Worm (Caenorhabditis elegans) whole organism, L3 larva: Measurements from ENCODE around the gene E04F6.9.

Source experiments
- R02D3.7 ChIP-seq: fragments of 150-350 bp; optimal IDR thresholded peaks from 2 replicates; lab custom pipeline; 2014; ENCODE audit warnings: missing biosample characterization, missing genetic modification characterization
- aly-2 ChIP-seq: fragments of 150-350 bp; optimal IDR thresholded peaks from 2 replicates; lab custom pipeline; 2014; ENCODE audit warnings: missing biosample characterization, missing genetic modification characterization
- ama-1 ChIP-seq: fragments of 150-350 bp; optimal IDR thresholded peaks from 2 replicates; lab custom pipeline; 2018
- ceh-16 ChIP-seq: sonication (generic microtip); optimal IDR thresholded peaks from 2 replicates; lab custom pipeline; 2017; ENCODE audit warnings: missing biosample characterization, missing genetic modification characterization
- ceh-9 ChIP-seq: sonication (generic microtip); optimal IDR thresholded peaks from 2 replicates; lab custom pipeline; 2018; ENCODE audit warnings: missing biosample characterization, missing genetic modification characterization
- daf-12 ChIP-seq: fragments of 150-350 bp; optimal IDR thresholded peaks from 2 replicates; lab custom pipeline; 2014; ENCODE audit warnings: missing biosample characterization, missing genetic modification reagents, missing genetic modification characterization
- egl-5 ChIP-seq: fragments of 150-350 bp; optimal IDR thresholded peaks from 2 replicates; lab custom pipeline; 2017; ENCODE audit warnings: missing biosample characterization, missing genetic modification reagents, missing genetic modification characterization, inconsistent platforms
- fos-1 ChIP-seq: fragments of 150-350 bp; optimal IDR thresholded peaks from 2 replicates; lab custom pipeline; 2014; ENCODE audit warnings: missing biosample characterization, missing genetic modification characterization
- nhr-11 ChIP-seq: fragments of 150-350 bp; optimal IDR thresholded peaks from 2 replicates; lab custom pipeline; 2014; ENCODE audit warnings: missing biosample characterization, missing genetic modification characterization
- nhr-237 ChIP-seq: fragments of 150-350 bp; optimal IDR thresholded peaks from 2 replicates; lab custom pipeline; 2014; ENCODE audit warnings: missing biosample characterization, missing genetic modification characterization
- nhr-28 ChIP-seq: fragments of 150-350 bp; optimal IDR thresholded peaks from 2 replicates; lab custom pipeline; 2014; ENCODE audit warnings: missing biosample characterization, missing genetic modification characterization
- unc-62 ChIP-seq: fragments of 150-350 bp; sonication (generic microtip); optimal IDR thresholded peaks from 4 replicates; lab custom pipeline; 2014; ENCODE audit warnings: missing biosample characterization, missing genetic modification reagents, missing genetic modification characterization
- ztf-11 ChIP-seq: fragments of 150-350 bp; optimal IDR thresholded peaks from 2 replicates; lab custom pipeline; 2014; ENCODE audit warnings: missing biosample characterization, missing genetic modification characterization
- ztf-4 ChIP-seq: fragments of 150-350 bp; optimal IDR thresholded peaks from 2 replicates; lab custom pipeline; 2014; ENCODE audit warnings: missing biosample characterization, missing genetic modification characterization

DNA sequence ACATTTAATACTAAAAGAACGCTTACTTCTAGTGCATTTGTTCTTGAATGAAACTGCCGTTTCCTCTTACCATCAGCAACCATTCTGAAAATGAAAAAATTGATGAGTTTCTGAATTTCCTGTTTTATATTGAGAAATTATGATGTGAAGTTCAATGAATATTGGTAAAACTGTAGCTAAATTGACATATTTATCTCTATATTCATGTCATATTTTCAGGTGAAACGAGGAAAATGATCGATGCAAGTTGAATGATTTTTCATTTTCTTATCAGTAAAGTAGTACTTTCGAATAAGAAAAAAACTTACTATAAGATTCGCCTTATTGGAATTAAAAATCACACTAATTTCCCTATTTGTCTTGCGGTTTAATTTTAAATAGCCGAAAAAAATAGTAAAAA lies 1.8 kb downstream of the E04F6.9 start, which contains the start of gene E04F6.15:
- TF ChIP-seq nhr-11 (tag; lab: Kevin White, UChicago) = no peak
- no peak for TF ChIP-seq unc-62 (GFP tag; lab: Kevin White, UChicago)
- no peak for TF ChIP-seq ceh-9
- no peak for TF ChIP-seq aly-2 (tag; lab: Kevin White, UChicago)
- no peak for TF ChIP-seq ztf-4
- no peak for TF ChIP-seq ceh-16 (tag; lab: Kevin White, UChicago)
- no peak for TF ChIP-seq nhr-28
- TF ChIP-seq egl-5 = no peak
- TF ChIP-seq R02D3.7 (tag; lab: Kevin White, UChicago) = no peak
- TF ChIP-seq ztf-11 (tag; lab: Kevin White, UChicago) = no peak
- no peak for TF ChIP-seq fos-1 (tag; lab: Kevin White, UChicago)
- TF ChIP-seq ama-1 (lab: Kevin White, UChicago) = no peak
- TF ChIP-seq nhr-237 (tag; lab: Kevin White, UChicago) = no peak
- no peak for TF ChIP-seq daf-12
